Worm (Caenorhabditis elegans) whole organism, midembryonic: Measurements from ENCODE around the gene K11E4.1.
A peak's percentile ranks its signal among the peaks of the same experiment; 100 is the strongest.

Source experiments
- T22C8.4 ChIP-seq: fragments of 200-800 bp; sonication (Bioruptor generic); IDR thresholded peaks from 2 replicates; pipeline ENCODE4 v1.3.6; 2022; ENCODE audit warnings: missing genetic modification characterization, missing compliant biosample characterization
- cog-1 ChIP-seq: sonication (generic microtip); optimal IDR thresholded peaks from 2 replicates; lab custom pipeline; 2016; ENCODE audit warnings: missing genetic modification characterization, missing compliant biosample characterization
- flt-1 ChIP-seq: fragments of 200-800 bp; sonication (Bioruptor generic); IDR thresholded peaks from 2 replicates; pipeline ENCODE4 v1.3.6; 2022; ENCODE audit warnings: missing genetic modification characterization, missing compliant biosample characterization
- klf-2 ChIP-seq: fragments of 200-800 bp; sonication (Bioruptor generic); conservative IDR thresholded peaks from 2 replicates; pipeline ENCODE4 v1.3.6; 2022; ENCODE audit warnings: missing genetic modification reagents, missing genetic modification characterization, missing compliant biosample characterization
- med-1 ChIP-seq: sonication (generic microtip); optimal IDR thresholded peaks from 2 replicates; lab custom pipeline; 2017; ENCODE audit warnings: missing genetic modification characterization, mild to moderate bottlenecking, missing compliant biosample characterization, antibody characterized with exemption, missing genetic modification reagents; ENCODE audit not compliant: insufficient read depth
- ref-1 ChIP-seq: fragments of 200-800 bp; sonication (Bioruptor generic); conservative IDR thresholded peaks from 2 replicates; pipeline ENCODE4 v1.3.6; 2022; ENCODE audit warnings: missing genetic modification reagents, missing genetic modification characterization, missing compliant biosample characterization
- tab-1 ChIP-seq: fragments of 200-800 bp; sonication (Bioruptor generic); IDR thresholded peaks from 2 replicates; pipeline ENCODE4 v1.3.6; 2022; ENCODE audit warnings: missing genetic modification characterization, missing compliant biosample characterization
- ztf-23 ChIP-seq: fragments of 200-800 bp; sonication (Bioruptor generic); IDR thresholded peaks from 2 replicates; pipeline ENCODE4 v1.3.6; 2022; ENCODE audit warnings: missing genetic modification reagents, missing genetic modification characterization, missing compliant biosample characterization
- ztf-29 ChIP-seq: fragments of 200-800 bp; sonication (Bioruptor generic); IDR thresholded peaks from 2 replicates; pipeline ENCODE4 v1.3.6; 2022; ENCODE audit warnings: missing genetic modification reagents, missing genetic modification characterization, missing compliant biosample characterization

K11E4.1 gene

ce11 chrX:13711909-13712308 lies 2.0 kb upstream of the K11E4.1 start, which contains the start of gene K02D3.2:
Gene K02D3.2, minus strand, starts transcription at chrX:13712009.
- TF ChIP-seq flt-1 (no peak), T22C8.4 (GFP tag; lab: Robert Waterston, UW) (no peak), med-1 (GFP tag; lab: Kevin White, UChicago) (no peak), ref-1 (GFP tag; lab: Robert Waterston, UW) (no peak), cog-1 (tag; lab: Kevin White, UChicago) (no peak), ztf-29 (GFP tag; lab: Robert Waterston, UW) (no peak), tab-1 (no peak)

DNA sequence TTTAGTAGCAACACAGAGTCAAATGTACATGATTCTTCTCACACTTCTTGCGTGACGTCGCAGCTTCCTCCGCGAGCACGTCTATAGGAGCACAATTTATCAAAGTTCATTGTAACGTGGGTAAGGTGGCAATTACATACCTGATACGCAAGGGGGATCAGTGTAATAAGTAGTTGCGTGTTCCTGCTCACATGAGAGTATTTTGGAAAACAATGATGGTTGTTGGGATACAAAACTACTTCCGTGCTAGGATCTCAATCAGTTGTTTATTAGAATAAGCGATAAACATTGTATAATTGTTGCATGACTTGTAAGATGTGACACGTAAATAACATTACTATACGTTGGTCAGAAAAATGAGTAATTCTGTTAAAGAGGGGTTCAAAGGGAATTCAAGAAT lies 965 bp upstream of the K11E4.1 start:
- TF ChIP-seq ref-1 (GFP tag; lab: Robert Waterston, UW) (no peak), klf-2 (no peak), ztf-29 (GFP tag; lab: Robert Waterston, UW) (no peak), tab-1 (no peak), flt-1 (no peak), cog-1 (tag; lab: Kevin White, UChicago) (no peak), ztf-23 (GFP tag; lab: Robert Waterston, UW) (no peak), T22C8.4 (GFP tag; lab: Robert Waterston, UW) (no peak), med-1 (GFP tag; lab: Kevin White, UChicago) (no peak)

DNA sequence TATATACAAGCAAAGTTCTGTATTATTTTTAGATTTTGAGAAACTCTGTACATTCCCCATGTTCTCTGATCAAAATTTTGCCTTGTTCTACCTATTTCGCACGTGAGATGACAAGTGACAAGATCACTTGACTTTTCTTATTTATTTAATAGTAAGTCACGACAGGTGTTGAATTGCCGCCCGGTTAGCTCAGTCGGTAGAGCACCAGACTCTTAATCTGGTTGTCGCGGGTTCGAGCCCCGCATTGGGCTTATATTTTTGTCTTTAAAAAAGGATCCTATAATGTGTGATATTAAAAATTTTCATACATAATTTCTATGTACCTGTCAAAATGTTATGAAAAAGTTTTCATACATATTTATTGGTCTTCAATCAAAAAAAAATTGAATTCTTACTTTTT lies 753 bp downstream of the K11E4.1 start:
- TF ChIP-seq tab-1 (0 out of 2 replicates have a peak, but pooled peaks have one; percentile 50), flt-1 (0 out of 2 replicates have a peak, but pooled peaks have one; percentile 44), ref-1 (GFP tag; lab: Robert Waterston, UW) (no peak)

DNA sequence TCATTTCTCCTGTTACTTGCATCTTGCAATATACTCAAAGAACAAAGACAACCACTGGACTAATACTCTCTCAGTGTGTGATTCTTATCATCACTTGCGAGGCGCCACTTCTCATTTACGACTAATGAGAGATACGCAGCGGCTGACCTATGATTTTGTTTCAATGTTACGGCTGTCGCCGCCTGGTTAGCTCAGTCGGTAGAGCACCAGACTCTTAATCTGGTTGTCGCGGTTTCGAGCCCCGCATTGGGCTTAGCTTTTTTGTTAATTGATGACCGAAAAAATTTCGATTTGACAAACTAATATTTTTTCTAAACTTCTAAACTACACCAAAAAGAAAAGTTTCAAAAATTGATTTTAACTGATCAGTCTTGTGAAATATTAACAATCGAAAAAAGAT lies 2.4 kb downstream of the K11E4.1 start:
- TF ChIP-seq ztf-23 (GFP tag; lab: Robert Waterston, UW) (peak; percentile 64; the same call in 1 of the 2 replicates), cog-1 (tag; lab: Kevin White, UChicago) (no peak), ztf-29 (GFP tag; lab: Robert Waterston, UW) (peak; percentile 59; the same call in 1 of the 2 replicates)

ce11 chrX:13717053-13717671 lies 3.2 kb downstream of the K11E4.1 start, which contains the start of gene shc-3:
Gene shc-3, plus strand, starts transcription at chrX:13717536.
- TF ChIP-seq ztf-29 (GFP tag; lab: Robert Waterston, UW) (0 out of 2 replicates have a peak, but pooled peaks have one; percentile 16), flt-1 (no peak)

DNA sequence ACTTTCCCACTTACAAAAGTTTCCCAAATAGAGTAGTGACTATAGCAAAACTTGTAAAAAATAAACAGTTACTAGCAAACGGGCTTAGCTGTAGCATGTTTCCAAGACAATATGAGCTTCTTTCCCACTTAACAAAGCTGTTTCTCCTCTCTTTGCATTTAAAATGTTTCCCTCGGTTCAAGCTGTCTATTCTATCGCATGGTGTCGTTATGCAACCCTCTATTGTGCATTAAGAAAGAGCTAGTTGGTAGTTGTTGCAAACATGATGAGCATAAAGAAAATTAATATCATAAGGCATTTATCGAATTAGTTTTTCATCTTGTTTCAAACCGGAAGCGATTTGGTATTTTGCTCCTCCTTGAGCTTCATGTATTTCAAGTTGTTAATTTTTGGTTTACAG lies 8.9 kb downstream of the K11E4.1 start, which contains the start of gene poml-1:
TSS of gene poml-1 (minus strand) at position 101 of the 400 bp plus-strand sequence.
- no peak for TF ChIP-seq ref-1 (GFP tag; lab: Robert Waterston, UW)
- no peak for TF ChIP-seq tab-1
- no peak for TF ChIP-seq ztf-29 (GFP tag; lab: Robert Waterston, UW)
- TF ChIP-seq flt-1, result no peak
- no peak for TF ChIP-seq cog-1 (tag; lab: Kevin White, UChicago)
- no peak for TF ChIP-seq klf-2
- TF ChIP-seq med-1 (GFP tag; lab: Kevin White, UChicago), result no peak
- TF ChIP-seq ztf-23 (GFP tag; lab: Robert Waterston, UW), result no peak
- no peak for TF ChIP-seq T22C8.4 (GFP tag; lab: Robert Waterston, UW)

DNA sequence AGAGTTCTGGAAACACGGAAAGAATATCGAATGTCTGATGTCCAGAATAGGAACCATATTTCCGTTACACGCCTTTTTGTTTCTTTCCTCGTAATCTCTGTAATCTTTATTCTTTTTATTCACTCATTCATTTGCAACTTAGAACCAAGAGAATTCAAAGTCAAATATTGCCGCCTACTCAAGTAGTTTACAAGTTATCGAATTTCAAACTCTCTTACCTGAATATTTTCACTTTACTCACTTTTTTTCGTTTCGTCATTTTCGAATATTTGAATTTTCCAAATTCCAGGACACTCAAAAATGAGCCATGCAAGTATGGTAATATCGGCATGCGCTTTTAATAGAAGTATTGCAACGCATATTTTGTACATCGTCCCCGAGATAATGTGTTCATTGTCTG lies 10.4 kb downstream of the K11E4.1 start, which contains the start of gene K11E4.6:
TSS of gene K11E4.6 (plus strand) at position 301 of the 400 bp plus-strand sequence.
- TF ChIP-seq ztf-29 (GFP tag; lab: Robert Waterston, UW), result no peak
- TF ChIP-seq ref-1 (GFP tag; lab: Robert Waterston, UW), result no peak
- TF ChIP-seq klf-2, result no peak
- TF ChIP-seq tab-1, result no peak
- no peak for TF ChIP-seq T22C8.4 (GFP tag; lab: Robert Waterston, UW)
- no peak for TF ChIP-seq cog-1 (tag; lab: Kevin White, UChicago)
- no peak for TF ChIP-seq flt-1
- no peak for TF ChIP-seq med-1 (GFP tag; lab: Kevin White, UChicago)
- TF ChIP-seq ztf-23 (GFP tag; lab: Robert Waterston, UW), result no peak

- TF ChIP-seq ztf-29 (GFP tag; lab: Robert Waterston, UW) (no peak), ztf-23 (GFP tag; lab: Robert Waterston, UW) (no peak), med-1 (GFP tag; lab: Kevin White, UChicago) (no peak), flt-1 (no peak), cog-1 (tag; lab: Kevin White, UChicago) (no peak), klf-2 (no peak), ref-1 (GFP tag; lab: Robert Waterston, UW) (no peak)
Observed at ce11 chrX:13726285-13726684, 12.3 kb downstream of the K11E4.1 start.

DNA sequence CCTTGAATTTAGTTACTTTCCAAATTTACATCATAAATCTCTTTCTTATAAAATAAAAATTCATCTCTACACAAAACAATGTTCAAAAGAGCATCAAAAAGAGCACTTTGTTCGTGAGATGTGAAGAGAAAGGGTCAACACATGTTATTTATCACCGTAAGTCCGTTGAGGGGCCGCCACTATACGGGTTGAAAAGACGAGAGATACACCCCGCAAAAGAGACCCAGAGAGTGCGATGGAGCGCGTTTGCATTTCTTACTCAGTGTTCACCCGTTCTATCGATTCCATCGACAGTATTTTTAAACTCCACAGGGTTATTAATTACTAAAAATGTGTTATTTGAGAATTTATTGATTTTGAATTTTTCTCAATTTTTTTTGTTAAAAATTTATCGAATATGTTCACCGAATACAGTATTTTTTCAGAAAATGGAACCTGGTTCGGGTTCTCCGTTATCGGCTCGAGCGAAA lies 13.0 kb downstream of the K11E4.1 start, which contains the start of gene pix-1:
TSS of gene pix-1 (plus strand) at position 420 of the 470 bp plus-strand sequence.
- TF ChIP-seq tab-1, result no peak
- TF ChIP-seq cog-1 (tag; lab: Kevin White, UChicago), result no peak
- TF ChIP-seq klf-2, result no peak
- no peak for TF ChIP-seq ref-1 (GFP tag; lab: Robert Waterston, UW)
- no peak for TF ChIP-seq ztf-29 (GFP tag; lab: Robert Waterston, UW)
- no peak for TF ChIP-seq ztf-23 (GFP tag; lab: Robert Waterston, UW)
- TF ChIP-seq T22C8.4 (GFP tag; lab: Robert Waterston, UW), result no peak
- TF ChIP-seq flt-1, result no peak

- TF ChIP-seq flt-1 (no peak), med-1 (GFP tag; lab: Kevin White, UChicago) (no peak), T22C8.4 (GFP tag; lab: Robert Waterston, UW) (no peak)
Observed at ce11 chrX:13728991-13729390, 15.0 kb downstream of the K11E4.1 start.
